Worm (Caenorhabditis elegans): ENCODE measurements around the gene zip-5.

ce11 chrV:13229538-13229937, 34.8 kb upstream of the zip-5 start:
- TF ChIP-seq med-1 (GFP tag; optimal IDR thresholded peaks at IDR 0.05; ENCODE audit: insufficient read depth) (no peak), ref-1 (GFP tag; conservative IDR thresholded peaks at IDR 0.05) (no peak), ztf-29 (GFP tag; IDR thresholded peaks at IDR 0.05) (no peak)

Measured in whole organism, midembryonic.